Fruit fly (Drosophila melanogaster) whole organism, embryonic: Measurements from ENCODE around the gene Mal-B1.

ENCODE experiments used
- Abd-B ChIP-seq: fragments of 200-800 bp; sonication (Bioruptor generic); optimal IDR thresholded peaks from 2 replicates; lab custom pipeline; 2018; ENCODE audit warnings: missing biosample characterization, mild to moderate bottlenecking, missing genetic modification characterization, moderate library complexity
- BEAF-32 ChIP-seq: fragments of 200-800 bp; sonication (Bioruptor generic); optimal IDR thresholded peaks from 3 replicates; lab custom pipeline; 2017; ENCODE audit warnings: missing biosample characterization, missing genetic modification characterization, mild to moderate bottlenecking, moderate library complexity, missing genetic modification reagents
- CG10431 ChIP-seq: fragments of 200-800 bp; sonication (Bioruptor generic); optimal IDR thresholded peaks from 3 replicates; lab custom pipeline; 2018; ENCODE audit warnings: missing biosample characterization, mild to moderate bottlenecking, missing genetic modification characterization
- CG10543 ChIP-seq: fragments of 200-800 bp; sonication (Bioruptor generic); optimal IDR thresholded peaks from 3 replicates; lab custom pipeline; 2017; ENCODE audit warnings: missing biosample characterization, mild to moderate bottlenecking, missing genetic modification characterization, moderate library complexity
- CG10654 ChIP-seq: fragments of 200-800 bp; sonication (Bioruptor generic); optimal IDR thresholded peaks from 2 replicates; lab custom pipeline; 2016; ENCODE audit warnings: missing biosample characterization, missing genetic modification characterization
- CG11695 ChIP-seq: fragments of 200-800 bp; sonication (Bioruptor generic); IDR thresholded peaks from 3 replicates; pipeline ENCODE4 v1.3.6; 2022; ENCODE audit warnings: missing biosample characterization, missing genetic modification characterization
- CG11723 ChIP-seq: fragments of 200-800 bp; sonication (Bioruptor generic); optimal IDR thresholded peaks from 2 replicates; lab custom pipeline; 2017; ENCODE audit warnings: missing biosample characterization, mild to moderate bottlenecking, missing genetic modification characterization
- CG12104 ChIP-seq: fragments of 200-800 bp; sonication (Bioruptor generic); optimal IDR thresholded peaks from 3 replicates; lab custom pipeline; 2016; ENCODE audit warnings: missing biosample characterization, missing genetic modification characterization
- CG13287 ChIP-seq: fragments of 200-800 bp; sonication (Bioruptor generic); IDR thresholded peaks from 2 replicates; pipeline ENCODE4 v1.3.6; 2022; ENCODE audit warnings: missing biosample characterization, missing genetic modification characterization; ENCODE audit not compliant: partially characterized antibody
- CG15011 ChIP-seq: fragments of 200-800 bp; sonication (Bioruptor generic); optimal IDR thresholded peaks from 3 replicates; lab custom pipeline; 2018; ENCODE audit warnings: missing biosample characterization, mild to moderate bottlenecking, missing genetic modification characterization
- CG15696 ChIP-seq: fragments of 200-800 bp; sonication (Bioruptor generic); optimal IDR thresholded peaks from 2 replicates; lab custom pipeline; 2019; ENCODE audit warnings: missing biosample characterization, mild to moderate bottlenecking, missing genetic modification characterization, moderate library complexity
- CG30403 ChIP-seq: fragments of 200-800 bp; sonication (Bioruptor generic); optimal IDR thresholded peaks from 3 replicates; lab custom pipeline; 2016; ENCODE audit warnings: missing biosample characterization, missing genetic modification characterization
- CG32767 ChIP-seq: fragments of 200-800 bp; sonication (Bioruptor generic); IDR thresholded peaks from 2 replicates; pipeline ENCODE4 v1.3.6; 2022; ENCODE audit warnings: missing biosample characterization, missing genetic modification characterization
- CG33557 ChIP-seq: fragments of 200-800 bp; sonication (Bioruptor generic); optimal IDR thresholded peaks from 2 replicates; lab custom pipeline; 2019; ENCODE audit warnings: missing biosample characterization, mild to moderate bottlenecking, missing genetic modification characterization, moderate library complexity
- CG34422 ChIP-seq: fragments of 200-800 bp; sonication (Bioruptor generic); IDR thresholded peaks from 3 replicates; pipeline ENCODE4 v1.3.6; 2022; ENCODE audit warnings: missing biosample characterization, missing genetic modification characterization
- CG3726 ChIP-seq: fragments of 200-800 bp; sonication (Bioruptor generic); IDR thresholded peaks from 3 replicates; pipeline ENCODE4, ENCODE4 v1.3.6; 2022; ENCODE audit warnings: missing biosample characterization, missing genetic modification characterization
- CG42726 ChIP-seq: fragments of 200-800 bp; sonication (Bioruptor generic); IDR thresholded peaks from 2 replicates; pipeline ENCODE4 v1.3.6; 2022; ENCODE audit warnings: missing biosample characterization, missing genetic modification characterization; ENCODE audit not compliant: partially characterized antibody
- CG9817 ChIP-seq: fragments of 200-800 bp; sonication (Bioruptor generic); optimal IDR thresholded peaks from 2 replicates; lab custom pipeline; 2018; ENCODE audit warnings: missing biosample characterization, mild to moderate bottlenecking, missing genetic modification characterization, moderate library complexity
- CoRest ChIP-seq: fragments of 200-800 bp; sonication (Bioruptor generic); optimal IDR thresholded peaks from 3 replicates; lab custom pipeline; 2018; ENCODE audit warnings: missing biosample characterization, mild to moderate bottlenecking, missing genetic modification characterization, moderate library complexity
- Dfd ChIP-seq, 2 experiments: fragments of >200 bp; optimal IDR thresholded peaks; 2 replicates each; lab custom pipeline; 2017; ENCODE audit warnings: missing biosample characterization in 2 of 2, missing genetic modification characterization in 2 of 2
- Dip2 ChIP-seq: fragments of 200-800 bp; sonication (Bioruptor generic); IDR thresholded peaks from 2 replicates; pipeline ENCODE4 v1.3.6; 2022; ENCODE audit warnings: missing biosample characterization, missing genetic modification characterization
- Drgx ChIP-seq: fragments of 200-800 bp; sonication (Bioruptor generic); IDR thresholded peaks from 2 replicates; pipeline ENCODE4 v1.3.6; 2022; ENCODE audit warnings: missing biosample characterization, missing genetic modification characterization
- Meics ChIP-seq: fragments of 200-800 bp; sonication (Bioruptor generic); optimal IDR thresholded peaks from 2 replicates; lab custom pipeline; 2017; ENCODE audit warnings: missing biosample characterization, mild to moderate bottlenecking, missing genetic modification characterization
- Neu2 ChIP-seq: fragments of 200-800 bp; sonication (Bioruptor generic); optimal IDR thresholded peaks from 3 replicates; lab custom pipeline; 2016; ENCODE audit warnings: missing biosample characterization, missing genetic modification characterization, borderline replicate concordance
- Nf-YA ChIP-seq: fragments of 200-800 bp; sonication (Bioruptor generic); IDR thresholded peaks from 2 replicates; pipeline ENCODE4 v1.3.6; 2022; ENCODE audit warnings: missing biosample characterization, missing genetic modification characterization
- Pdp1 ChIP-seq, 2 experiments: fragments of 200-800 bp; sonication (Bioruptor generic); optimal IDR thresholded peaks; 3 replicates each; lab custom pipeline; 2016; ENCODE audit warnings: missing biosample characterization in 2 of 2, missing genetic modification characterization in 2 of 2, mild to moderate bottlenecking in 1 of 2, moderate library complexity in 1 of 2
- Rfx ChIP-seq: fragments of 200-800 bp; sonication (Bioruptor generic); IDR thresholded peaks from 2 replicates; pipeline ENCODE4 v1.3.6; 2022; ENCODE audit warnings: missing biosample characterization, missing genetic modification characterization
- Stat92E ChIP-seq, 3 experiments: fragments of >200 bp in 2 of 3; fragments of 200-800 bp in 1 of 3; sonication (Bioruptor generic) in 1 of 3; optimal IDR thresholded peaks; 2 replicates each; lab custom pipeline; 2017 to 2019; ENCODE audit warnings: missing biosample characterization in 3 of 3, missing genetic modification characterization in 3 of 3, mild to moderate bottlenecking in 1 of 3, moderate library complexity in 1 of 3
- aop ChIP-seq: fragments of 200-800 bp; sonication (Bioruptor generic); IDR thresholded peaks from 2 replicates; pipeline ENCODE4 v1.3.6; 2022; ENCODE audit warnings: missing biosample characterization, missing genetic modification characterization
- ara ChIP-seq: fragments of 200-800 bp; sonication (Bioruptor generic); IDR thresholded peaks from 2 replicates; pipeline ENCODE4 v1.3.6; 2022; ENCODE audit warnings: missing biosample characterization, missing genetic modification characterization
- bowl ChIP-seq: fragments of 200-800 bp; sonication (Bioruptor generic); IDR thresholded peaks from 2 replicates; pipeline ENCODE4 v1.3.6; 2022; ENCODE audit warnings: missing biosample characterization, missing genetic modification characterization
- caup ChIP-seq: fragments of 200-800 bp; sonication (Bioruptor generic); optimal IDR thresholded peaks from 3 replicates; lab custom pipeline; 2017; ENCODE audit warnings: missing biosample characterization, mild to moderate bottlenecking, missing genetic modification characterization, moderate library complexity; ENCODE audit not compliant: severe bottlenecking
- cg ChIP-seq: fragments of 200-800 bp; sonication (Bioruptor generic); optimal IDR thresholded peaks from 3 replicates; lab custom pipeline; 2019; ENCODE audit warnings: missing biosample characterization, mild to moderate bottlenecking, missing genetic modification characterization, moderate library complexity
- ci ChIP-seq: fragments of 200-800 bp; sonication (Bioruptor generic); IDR thresholded peaks from 3 replicates; pipeline ENCODE4 v1.3.6; 2022; ENCODE audit warnings: missing biosample characterization, missing genetic modification characterization
- crol ChIP-seq: fragments of 200-800 bp; sonication (Bioruptor generic); IDR thresholded peaks from 2 replicates; pipeline ENCODE4 v1.3.6; 2022; ENCODE audit warnings: missing biosample characterization, missing genetic modification characterization
- dmrt99B ChIP-seq: fragments of 200-800 bp; sonication (Bioruptor generic); optimal IDR thresholded peaks from 2 replicates; lab custom pipeline; 2018; ENCODE audit warnings: missing biosample characterization, mild to moderate bottlenecking, missing genetic modification characterization, moderate library complexity
- fd64A ChIP-seq: fragments of 200-800 bp; sonication (Bioruptor generic); optimal IDR thresholded peaks from 3 replicates; lab custom pipeline; 2018; ENCODE audit warnings: missing biosample characterization, mild to moderate bottlenecking, missing genetic modification characterization
- fd96Cb ChIP-seq: fragments of 200-800 bp; sonication (Bioruptor generic); optimal IDR thresholded peaks from 2 replicates; lab custom pipeline; 2018; ENCODE audit warnings: missing biosample characterization, mild to moderate bottlenecking, missing genetic modification characterization, moderate library complexity
- gce ChIP-seq: fragments of 200-800 bp; sonication (Bioruptor generic); IDR thresholded peaks from 3 replicates; pipeline ENCODE4 v1.3.6; 2022; ENCODE audit warnings: missing biosample characterization, missing genetic modification characterization
- jumu ChIP-seq: fragments of 200-800 bp; sonication (Bioruptor generic); optimal IDR thresholded peaks from 3 replicates; lab custom pipeline; 2016; ENCODE audit warnings: missing biosample characterization, missing genetic modification characterization
- kah ChIP-seq: fragments of 200-800 bp; sonication (Bioruptor generic); optimal IDR thresholded peaks from 2 replicates; lab custom pipeline; 2018; ENCODE audit warnings: missing biosample characterization, mild to moderate bottlenecking, missing genetic modification characterization
- mld ChIP-seq: fragments of 200-800 bp; sonication (Bioruptor generic); IDR thresholded peaks from 3 replicates; pipeline ENCODE4 v1.3.6; 2022; ENCODE audit warnings: missing biosample characterization, missing genetic modification characterization; ENCODE audit not compliant: partially characterized antibody
- nerfin-2 ChIP-seq: fragments of 200-800 bp; sonication (Bioruptor generic); IDR thresholded peaks from 2 replicates; pipeline ENCODE4 v1.3.6; 2022; ENCODE audit warnings: missing biosample characterization, missing genetic modification characterization; ENCODE audit not compliant: partially characterized antibody
- pfk ChIP-seq: fragments of 200-800 bp; sonication (Bioruptor generic); optimal IDR thresholded peaks from 2 replicates; lab custom pipeline; 2018; ENCODE audit warnings: missing biosample characterization, mild to moderate bottlenecking, missing genetic modification characterization, moderate library complexity
- sens-2 ChIP-seq: fragments of 200-800 bp; sonication (Bioruptor generic); IDR thresholded peaks from 2 replicates; pipeline ENCODE4 v1.3.6; 2022; ENCODE audit warnings: missing biosample characterization, missing genetic modification characterization
- sim ChIP-seq: fragments of 200-800 bp; sonication (Bioruptor generic); IDR thresholded peaks from 2 replicates; pipeline ENCODE4 v1.3.6; 2022; ENCODE audit warnings: missing biosample characterization, missing genetic modification characterization
- slbo ChIP-seq: fragments of 200-800 bp; sonication (Bioruptor generic); IDR thresholded peaks from 2 replicates; pipeline ENCODE4 v1.3.6; 2022; ENCODE audit warnings: missing biosample characterization, missing genetic modification characterization
- tll ChIP-seq, 2 experiments: fragments of 200-800 bp in 1 of 2; fragments of >200 bp in 1 of 2; sonication (Bioruptor generic) in 1 of 2; optimal IDR thresholded peaks; 2 replicates each; lab custom pipeline; 2017 to 2019; ENCODE audit warnings: missing biosample characterization in 2 of 2, missing genetic modification characterization in 2 of 2, mild to moderate bottlenecking in 1 of 2, moderate library complexity in 1 of 2
- wdn ChIP-seq: fragments of 200-800 bp; sonication (Bioruptor generic); IDR thresholded peaks from 2 replicates; pipeline ENCODE4 v1.3.6; 2022; ENCODE audit warnings: missing biosample characterization, missing genetic modification characterization

The Mal-B1 gene

dm6 chr2L:11806022-11806700 lies 40.9 kb upstream of the Mal-B1 start (continued):
- TF ChIP-seq CG15011 (GFP tag; lab: Kevin White, UChicago): no peak
- TF ChIP-seq ci (GFP tag; lab: Robert Waterston, UW): no peak
- no peak for TF ChIP-seq BEAF-32 (GFP tag; lab: Kevin White, UChicago)
- TF ChIP-seq cg (GFP tag; lab: Kevin White, UChicago): peak; percentile 68
- TF ChIP-seq jumu (GFP tag; lab: Kevin White, UChicago): no peak
- TF ChIP-seq dmrt99B (tag; lab: Kevin White, UChicago): no peak
- TF ChIP-seq fd96Cb (tag; lab: Kevin White, UChicago): no peak
- no peak for TF ChIP-seq CG9817
- TF ChIP-seq sens-2 (GFP tag; lab: Robert Waterston, UW): no peak
- TF ChIP-seq CG13287 (GFP tag; lab: Robert Waterston, UW): no peak
- TF ChIP-seq CG42726: no peak
- TF ChIP-seq Dfd (GFP tag; optimal IDR thresholded peaks at IDR 0.05; lab: Kevin White, UChicago): no peak
- no peak for TF ChIP-seq CG30403 (GFP tag; lab: Kevin White, UChicago)
- 0 out of 3 replicates have a peak, but pooled peaks have one; percentile 18 for TF ChIP-seq CG34422 (GFP tag; lab: Robert Waterston, UW)
- TF ChIP-seq CG10431: no peak
- TF ChIP-seq Stat92E (GFP tag; optimal IDR thresholded peaks at IDR 0.05; lab: Kevin White, UChicago): peak in 1 of 3 experiments; percentile 9
- TF ChIP-seq Nf-YA (GFP tag; lab: Robert Waterston, UW): no peak
- no peak for TF ChIP-seq CG10543
- TF ChIP-seq mld (GFP tag; lab: Robert Waterston, UW): no peak
- TF ChIP-seq Dip2 (GFP tag; lab: Robert Waterston, UW): no peak
- no peak for TF ChIP-seq CG3726 (GFP tag; lab: Robert Waterston, UW)
- no peak for TF ChIP-seq CG10654 (GFP tag; lab: Kevin White, UChicago)
- no peak for TF ChIP-seq Meics
- TF ChIP-seq Drgx (GFP tag; lab: Robert Waterston, UW): no peak
- TF ChIP-seq CG12104 (GFP tag; lab: Kevin White, UChicago): no peak
- TF ChIP-seq crol (GFP tag; lab: Robert Waterston, UW): peak; percentile 62
- no peak for TF ChIP-seq Neu2 (GFP tag; lab: Kevin White, UChicago)
- TF ChIP-seq caup: no peak
- no peak for TF ChIP-seq slbo (GFP tag; lab: Robert Waterston, UW)
- TF ChIP-seq pfk (GFP tag; lab: Kevin White, UChicago): no peak
- no peak for TF ChIP-seq Pdp1 (GFP tag; optimal IDR thresholded peaks at IDR 0.05; lab: Kevin White, UChicago)
- TF ChIP-seq gce (GFP tag; lab: Robert Waterston, UW): no peak
- TF ChIP-seq tll (GFP tag; optimal IDR thresholded peaks at IDR 0.05; lab: Kevin White, UChicago): no peak
- TF ChIP-seq aop (GFP tag; lab: Robert Waterston, UW): no peak
- TF ChIP-seq Rfx (GFP tag; lab: Robert Waterston, UW): 0 out of 2 replicates have a peak, but pooled peaks have one; percentile 20
- TF ChIP-seq CG33557 (GFP tag; lab: Kevin White, UChicago): no peak
- TF ChIP-seq Abd-B (GFP tag; lab: Kevin White, UChicago): no peak
- TF ChIP-seq CG11723 (GFP tag; lab: Kevin White, UChicago): no peak
- TF ChIP-seq wdn (GFP tag; lab: Robert Waterston, UW): no peak
- TF ChIP-seq fd64A (GFP tag; lab: Kevin White, UChicago): no peak
- TF ChIP-seq bowl: no peak
- no peak for TF ChIP-seq CG15696
- no peak for TF ChIP-seq CoRest (tag; lab: Kevin White, UChicago)
- TF ChIP-seq sim (GFP tag; lab: Robert Waterston, UW): no peak
- TF ChIP-seq nerfin-2 (GFP tag; lab: Robert Waterston, UW): no peak
- 0 out of 2 replicates have a peak, but pooled peaks have one; percentile 21 for TF ChIP-seq CG32767 (GFP tag; lab: Robert Waterston, UW)
- no peak for TF ChIP-seq ara
- TF ChIP-seq kah (GFP tag; lab: Kevin White, UChicago): peak; percentile 40
- no peak for TF ChIP-seq CG11695 (GFP tag; lab: Robert Waterston, UW)
